Worm (Caenorhabditis elegans): ENCODE measurements around the gene W09D6.4.

DNA sequence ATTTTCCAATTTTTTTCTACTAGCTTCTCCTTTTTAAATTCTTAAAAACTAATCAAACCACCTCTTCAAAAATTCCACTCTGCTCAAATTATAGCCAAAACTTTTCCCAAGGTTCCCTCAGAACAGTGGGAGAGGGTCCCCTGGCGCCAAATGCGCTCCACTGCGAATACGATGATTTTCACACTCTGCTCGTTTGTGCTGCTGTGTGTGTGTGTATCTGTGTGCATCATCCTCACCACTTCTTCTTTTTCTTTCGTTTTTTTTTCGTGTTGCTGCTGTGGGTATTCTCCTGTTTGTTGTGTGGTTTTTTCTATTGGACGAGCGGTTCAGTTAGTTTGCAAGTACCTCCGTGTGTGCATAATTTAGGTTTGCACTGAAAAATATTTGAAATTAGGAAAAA lies 40.3 kb upstream of the W09D6.4 start:
- TF ChIP-seq flt-1 (GFP tag; IDR thresholded peaks at IDR 0.05): no peak
- TF ChIP-seq med-1 (GFP tag; optimal IDR thresholded peaks at IDR 0.05; ENCODE audit: insufficient read depth): no peak
- TF ChIP-seq T22C8.4 (GFP tag; IDR thresholded peaks at IDR 0.05): no peak
- no peak for TF ChIP-seq ztf-29 (GFP tag; IDR thresholded peaks at IDR 0.05)
- TF ChIP-seq ztf-23 (GFP tag; IDR thresholded peaks at IDR 0.05): no peak

Data from whole organism, midembryonic.